Worm (Caenorhabditis elegans): ENCODE measurements around the gene atp-2.

atp-2 gene

ce11 chrIII:5193266-5193665 is 35.0 kb upstream of the atp-2 start:
- peak; percentile 26 to 46 (median 27) for TF ChIP-seq dpl-1 (GFP tag; optimal IDR thresholded peaks at IDR 0.05)
- no peak for TF ChIP-seq egl-27 (tag; optimal IDR thresholded peaks at IDR 0.05)
- TF ChIP-seq sptf-1 (tag; optimal IDR thresholded peaks at IDR 0.05), result no peak
- TF ChIP-seq vab-15 (tag; optimal IDR thresholded peaks at IDR 0.05), result no peak
- TF ChIP-seq nhr-71 (tag; optimal IDR thresholded peaks at IDR 0.05), result no peak
- TF ChIP-seq hpl-2 (GFP tag; optimal IDR thresholded peaks at IDR 0.05), result no peak
- TF ChIP-seq lin-35 (GFP tag; optimal IDR thresholded peaks at IDR 0.05), result peak in 1 of 2 experiments; percentile 53
- TF ChIP-seq nhr-47 (tag; optimal IDR thresholded peaks at IDR 0.05), result no peak
- TF ChIP-seq ama-1 (optimal IDR thresholded peaks at IDR 0.05), result no peak
- no peak for TF ChIP-seq unc-30 (tag; optimal IDR thresholded peaks at IDR 0.05)
- TF ChIP-seq fkh-4 (tag; optimal IDR thresholded peaks at IDR 0.05; ENCODE audit: borderline replicate concordance), result no peak
- TF ChIP-seq nhr-237 (tag; optimal IDR thresholded peaks at IDR 0.05), result no peak
- no peak for TF ChIP-seq sup-37 (GFP tag; optimal IDR thresholded peaks at IDR 0.05)
- no peak for TF ChIP-seq aha-1 (tag; optimal IDR thresholded peaks at IDR 0.05)
- peak; percentile 12 to 16 for TF ChIP-seq efl-1 (optimal IDR thresholded peaks at IDR 0.05)
- peak in 1 of 2 experiments; percentile 7 for TF ChIP-seq efl-1 (GFP tag; optimal IDR thresholded peaks at IDR 0.05 in 1 of 2)
- no peak for TF ChIP-seq lin-14 (GFP tag; optimal IDR thresholded peaks at IDR 0.05)
- no peak for TF ChIP-seq lir-3 (tag; optimal IDR thresholded peaks at IDR 0.05; ENCODE audit: poor library complexity)
- no peak for TF ChIP-seq nhr-84 (tag; optimal IDR thresholded peaks at IDR 0.05)
- TF ChIP-seq ces-1 (GFP tag; optimal IDR thresholded peaks at IDR 0.05), result no peak
- TF ChIP-seq lsy-2 (tag; optimal IDR thresholded peaks at IDR 0.05), result peak in 1 of 2 experiments; percentile 54
- peak; percentile 53 for TF ChIP-seq blmp-1 (tag; optimal IDR thresholded peaks at IDR 0.05)

ce11 chrIII:5195690-5196089 is 32.5 kb upstream of the atp-2 start, which contains the start of gene moc-6:
TSS of gene moc-6 (plus strand) at chrIII:5195990.
- TF ChIP-seq sup-37 (GFP tag; optimal IDR thresholded peaks at IDR 0.05), result no peak
- no peak for TF ChIP-seq aly-2 (tag; optimal IDR thresholded peaks at IDR 0.05)
- TF ChIP-seq nhr-76 (tag; optimal IDR thresholded peaks at IDR 0.05), result no peak
- no peak for TF ChIP-seq grh-1 (GFP tag; IDR thresholded peaks at IDR 0.05)
- no peak for TF ChIP-seq fkh-8 (tag; optimal IDR thresholded peaks at IDR 0.05)
- no peak for TF ChIP-seq efl-1 (optimal IDR thresholded peaks at IDR 0.05)
- peak in 1 of 2 experiments; percentile 66 for TF ChIP-seq efl-1 (GFP tag; optimal IDR thresholded peaks at IDR 0.05 in 1 of 2)
- TF ChIP-seq isw-1 (GFP tag; IDR thresholded peaks at IDR 0.05), result no peak
- TF ChIP-seq elt-3 (tag; optimal IDR thresholded peaks at IDR 0.05), result peak in 1 of 6 experiments; percentile 10
- TF ChIP-seq unc-62 (GFP tag; optimal IDR thresholded peaks at IDR 0.05), result no peak
- no peak for TF ChIP-seq unc-98 (GFP tag; IDR thresholded peaks at IDR 0.05)
- no peak for TF ChIP-seq tbx-2 (tag; optimal IDR thresholded peaks at IDR 0.05)
- TF ChIP-seq C34B4.2 (tag; optimal IDR thresholded peaks at IDR 0.05), result no peak
- no peak for TF ChIP-seq C04F5.9 (tag; optimal IDR thresholded peaks at IDR 0.05)
- TF ChIP-seq ceh-90 (tag; optimal IDR thresholded peaks at IDR 0.05), result no peak
- no peak for TF ChIP-seq zip-4 (GFP tag; optimal IDR thresholded peaks at IDR 0.05)
- TF ChIP-seq lsy-2 (tag; optimal IDR thresholded peaks at IDR 0.05), result no peak
- no peak for TF ChIP-seq nhr-237 (tag; optimal IDR thresholded peaks at IDR 0.05)
- TF ChIP-seq nhr-85 (tag), result peak; percentile 26
- TF ChIP-seq fos-1 (tag; optimal IDR thresholded peaks at IDR 0.05), result no peak
- TF ChIP-seq hlh-17 (GFP tag; optimal IDR thresholded peaks at IDR 0.05; ENCODE audit: borderline replicate concordance), result no peak
- TF ChIP-seq Y116A8C.19 (tag; optimal IDR thresholded peaks at IDR 0.05; ENCODE audit: borderline replicate concordance), result no peak

- TF ChIP-seq ztf-11 (tag; optimal IDR thresholded peaks at IDR 0.05) (no peak), elt-2 (tag; optimal IDR thresholded peaks at IDR 0.05) (peak; percentile 5), nhr-76 (tag; optimal IDR thresholded peaks at IDR 0.05) (no peak), efl-1 (optimal IDR thresholded peaks at IDR 0.05) (peak in 1 of 2 experiments; percentile 0), efl-1 (GFP tag; optimal IDR thresholded peaks at IDR 0.05 in 1 of 2) (no peak), fos-1 (tag; optimal IDR thresholded peaks at IDR 0.05) (no peak), aly-2 (tag; optimal IDR thresholded peaks at IDR 0.05) (peak; percentile 65), ama-1 (optimal IDR thresholded peaks at IDR 0.05) (peak; percentile 21), nhr-71 (tag; optimal IDR thresholded peaks at IDR 0.05) (peak; percentile 13), C16A3.4 (tag; optimal IDR thresholded peaks at IDR 0.05) (no peak), nhr-85 (tag) (peak; percentile 62)
Observed at ce11 chrIII:5196298-5197045, 31.7 kb upstream of the atp-2 start.
